Fruit fly (Drosophila melanogaster) S2 (cell line): ENCODE measurements around the gene Srpk79D.

ENCODE experiments used
- CG8478 ChIP-seq: fragments of >200 bp; optimal IDR thresholded peaks from 2 replicates; lab custom pipeline; 2018
- CTCF ChIP-seq, 2 experiments: fragments of >200 bp; optimal IDR thresholded peaks; 2 replicates each; lab custom pipeline; 2018

DNA sequence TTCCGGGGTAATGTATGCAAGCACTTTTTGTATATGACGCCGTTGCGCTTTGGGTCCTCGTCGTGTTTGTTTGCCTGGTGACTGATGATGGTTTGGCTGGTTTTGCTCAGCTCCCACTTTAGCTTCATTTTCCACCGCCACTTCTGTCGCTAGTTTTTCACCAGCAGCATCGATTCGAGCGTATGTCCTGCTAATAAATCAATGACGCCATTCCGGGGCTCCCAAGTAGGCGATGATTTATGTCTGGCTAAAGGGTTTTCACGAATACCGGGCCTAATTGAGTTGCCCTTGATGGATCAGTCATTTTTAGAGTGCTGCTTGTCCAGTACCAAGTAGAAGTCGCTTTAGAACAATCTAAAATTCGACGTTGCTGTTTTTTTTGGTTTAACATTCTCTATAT lies 55.7 kb downstream of the Srpk79D start, which contains the start of gene CG32450:
- TF ChIP-seq CG8478 (lab: Kevin White, UChicago) (no peak), CTCF (optimal IDR thresholded peaks at IDR 0.05; lab: Kevin White, UChicago) (no peak)
